Worm (Caenorhabditis elegans) whole organism, young adult: ENCODE data around the gene F54B3.4.

ENCODE experiments used
- B0336.3 ChIP-seq: fragments of 200-800 bp; sonication (Bioruptor generic); IDR thresholded peaks from 2 replicates; pipeline ENCODE4 v1.3.6; 2022; ENCODE audit warnings: missing genetic modification characterization, missing compliant biosample characterization
- D2030.7 ChIP-seq: fragments of 200-800 bp; sonication (Bioruptor generic); IDR thresholded peaks from 2 replicates; pipeline ENCODE4 v1.3.6; 2022; ENCODE audit warnings: missing genetic modification reagents, missing genetic modification characterization, missing compliant biosample characterization
- F22D6.2 ChIP-seq: sonication (generic microtip); optimal IDR thresholded peaks from 2 replicates; lab custom pipeline; 2016; ENCODE audit warnings: mild to moderate bottlenecking, missing genetic modification characterization, missing compliant biosample characterization
- F23B12.7 ChIP-seq: sonication (generic microtip); optimal IDR thresholded peaks from 2 replicates; lab custom pipeline; 2017; ENCODE audit warnings: missing genetic modification characterization, mild to moderate bottlenecking, missing compliant biosample characterization, antibody characterized with exemption, moderate library complexity; ENCODE audit not compliant: insufficient read depth
- F49E8.2 ChIP-seq: sonication (generic microtip); optimal IDR thresholded peaks from 3 replicates; lab custom pipeline; 2017; ENCODE audit warnings: missing genetic modification characterization, mild to moderate bottlenecking, missing compliant biosample characterization, antibody characterized with exemption, moderate library complexity; ENCODE audit not compliant: insufficient read depth
- F52B5.7 ChIP-seq: sonication (generic microtip); optimal IDR thresholded peaks from 2 replicates; lab custom pipeline; 2016; ENCODE audit warnings: mild to moderate bottlenecking, missing genetic modification characterization, missing compliant biosample characterization
- F57C9.4 ChIP-seq: sonication (generic microtip); optimal IDR thresholded peaks from 2 replicates; lab custom pipeline; 2017; ENCODE audit warnings: mild to moderate bottlenecking, missing genetic modification characterization, missing compliant biosample characterization
- K11D2.4 ChIP-seq: fragments of 200-800 bp; sonication (Bioruptor generic); IDR thresholded peaks from 2 replicates; pipeline ENCODE4 v1.3.6; 2022; ENCODE audit warnings: missing genetic modification reagents, missing genetic modification characterization, missing compliant biosample characterization
- T07F8.4 ChIP-seq: sonication (generic microtip); optimal IDR thresholded peaks from 2 replicates; lab custom pipeline; 2016; ENCODE audit warnings: mild to moderate bottlenecking, missing genetic modification characterization, moderate library complexity, missing compliant biosample characterization
- Y53F4B.3 ChIP-seq: fragments of 200-800 bp; sonication (Bioruptor generic); IDR thresholded peaks from 2 replicates; pipeline ENCODE4 v1.3.6; 2022; ENCODE audit warnings: missing genetic modification reagents, missing genetic modification characterization, missing compliant biosample characterization
- ZK185.1 ChIP-seq: sonication (generic microtip); optimal IDR thresholded peaks from 2 replicates; lab custom pipeline; 2016; ENCODE audit warnings: mild to moderate bottlenecking, missing genetic modification characterization, missing compliant biosample characterization; ENCODE audit not compliant: poor library complexity, severe bottlenecking
- attf-6 ChIP-seq: fragments of 200-800 bp; sonication (Bioruptor generic); IDR thresholded peaks from 2 replicates; pipeline ENCODE4 v1.3.6; 2022; ENCODE audit warnings: missing genetic modification reagents, missing genetic modification characterization, missing compliant biosample characterization
- ccch-3 ChIP-seq: fragments of 200-800 bp; sonication (Bioruptor generic); optimal IDR thresholded peaks from 2 replicates; lab custom pipeline; 2018; ENCODE audit warnings: mild to moderate bottlenecking, missing genetic modification characterization, missing compliant biosample characterization
- ceh-100 ChIP-seq: fragments of 200-800 bp; sonication (Bioruptor generic); IDR thresholded peaks from 2 replicates; pipeline ENCODE4 v1.3.6; 2022; ENCODE audit warnings: missing genetic modification reagents, missing genetic modification characterization, missing compliant biosample characterization
- chd-7 ChIP-seq: sonication (generic microtip); optimal IDR thresholded peaks from 2 replicates; lab custom pipeline; 2016; ENCODE audit warnings: mild to moderate bottlenecking, missing genetic modification characterization, moderate library complexity, missing compliant biosample characterization
- die-1 ChIP-seq: sonication (generic microtip); optimal IDR thresholded peaks from 2 replicates; lab custom pipeline; 2016; ENCODE audit warnings: missing genotype, mild to moderate bottlenecking, missing genetic modification characterization, missing compliant biosample characterization
- efl-1 ChIP-seq: fragments of 150-350 bp; optimal IDR thresholded peaks from 2 replicates; lab custom pipeline; 2014; ENCODE audit warnings: missing biosample characterization, missing genetic modification reagents, missing genetic modification characterization
- egrh-3 ChIP-seq: fragments of 200-800 bp; sonication (Bioruptor generic); IDR thresholded peaks from 2 replicates; pipeline ENCODE4 v1.3.6; 2022; ENCODE audit warnings: missing genetic modification reagents, missing genetic modification characterization, missing compliant biosample characterization
- gei-17 ChIP-seq: fragments of 200-800 bp; sonication (Bioruptor generic); optimal IDR thresholded peaks from 2 replicates; lab custom pipeline; 2018; ENCODE audit warnings: mild to moderate bottlenecking, missing genetic modification characterization, missing compliant biosample characterization
- hlh-26 ChIP-seq: fragments of 200-800 bp; sonication (Bioruptor generic); conservative IDR thresholded peaks from 2 replicates; pipeline ENCODE4 v1.3.6; 2022; ENCODE audit warnings: missing genetic modification reagents, missing genetic modification characterization, missing compliant biosample characterization
- hmg-20 ChIP-seq: fragments of 200-800 bp; sonication (Bioruptor generic); IDR thresholded peaks from 2 replicates; pipeline ENCODE4 v1.3.6; 2022; ENCODE audit warnings: missing genetic modification reagents, missing genetic modification characterization, missing compliant biosample characterization
- let-607 ChIP-seq, 2 experiments: fragments of 200-800 bp in 1 of 2; sonication (Bioruptor generic) in 1 of 2; sonication (generic microtip) in 1 of 2; optimal IDR thresholded peaks; 2 replicates each; lab custom pipeline; 2016 to 2018; ENCODE audit warnings: mild to moderate bottlenecking in 2 of 2, missing compliant biosample characterization in 2 of 2, missing genetic modification characterization in 2 of 2, moderate library complexity in 2 of 2, missing genotype in 1 of 2
- lin-35 ChIP-seq, 3 experiments: fragments of 150-350 bp in 2 of 3; sonication (generic microtip) in 1 of 3; optimal IDR thresholded peaks; 2 replicates each; lab custom pipeline; 2014 to 2018; ENCODE audit warnings: missing biosample characterization in 3 of 3, missing genetic modification characterization in 3 of 3, missing genetic modification reagents in 3 of 3
- lin-40 ChIP-seq: sonication (generic microtip); optimal IDR thresholded peaks from 2 replicates; lab custom pipeline; 2016; ENCODE audit warnings: missing genetic modification characterization, mild to moderate bottlenecking, missing compliant biosample characterization, missing genotype, missing genetic modification reagents
- lir-1 ChIP-seq: fragments of 200-800 bp; sonication (Bioruptor generic); conservative IDR thresholded peaks from 2 replicates; pipeline ENCODE4 v1.3.6; 2022; ENCODE audit warnings: missing genetic modification reagents, missing genetic modification characterization, missing compliant biosample characterization
- madf-3 ChIP-seq: fragments of 200-800 bp; sonication (Bioruptor generic); IDR thresholded peaks from 2 replicates; pipeline ENCODE4 v1.3.6; 2022; ENCODE audit warnings: missing genetic modification reagents, missing genetic modification characterization, missing compliant biosample characterization
- madf-8 ChIP-seq: fragments of 200-800 bp; sonication (Bioruptor generic); conservative IDR thresholded peaks from 2 replicates; pipeline ENCODE4 v1.3.6; 2022; ENCODE audit warnings: missing genetic modification reagents, missing genetic modification characterization, missing compliant biosample characterization
- mes-4 ChIP-seq: sonication (generic microtip); optimal IDR thresholded peaks from 2 replicates; lab custom pipeline; 2016; ENCODE audit warnings: missing genotype, missing genetic modification characterization, missing compliant biosample characterization
- mxl-1 ChIP-seq: sonication (generic microtip); optimal IDR thresholded peaks from 2 replicates; lab custom pipeline; 2016; ENCODE audit warnings: missing genetic modification characterization, missing compliant biosample characterization
- nhr-90 ChIP-seq: sonication (generic microtip); optimal IDR thresholded peaks from 2 replicates; lab custom pipeline; 2016; ENCODE audit warnings: missing genotype, mild to moderate bottlenecking, missing genetic modification characterization, missing compliant biosample characterization
- pbrm-1 ChIP-seq: fragments of 200-800 bp; sonication (Bioruptor generic); IDR thresholded peaks from 2 replicates; pipeline ENCODE4 v1.3.6; 2022; ENCODE audit warnings: missing genetic modification reagents, missing genetic modification characterization, missing compliant biosample characterization
- pha-4 ChIP-seq: fragments of 150-350 bp; sonication (generic microtip); optimal IDR thresholded peaks from 2 replicates; lab custom pipeline; 2014; ENCODE audit warnings: missing biosample characterization, missing genetic modification reagents, missing genetic modification characterization
- rec-8 ChIP-seq, 2 experiments: sonication (generic microtip); optimal IDR thresholded peaks; 2 replicates each; lab custom pipeline; 2016; ENCODE audit warnings: mild to moderate bottlenecking in 2 of 2, missing genetic modification characterization in 2 of 2, missing genetic modification reagents in 2 of 2, missing genotype in 2 of 2, missing biosample characterization in 1 of 2, missing compliant biosample characterization in 1 of 2, moderate library complexity in 1 of 2
- repo-1 ChIP-seq: sonication (generic microtip); optimal IDR thresholded peaks from 2 replicates; lab custom pipeline; 2017; ENCODE audit warnings: mild to moderate bottlenecking, missing genetic modification characterization, missing compliant biosample characterization
- sea-2 ChIP-seq: fragments of 200-800 bp; sonication (Bioruptor generic); IDR thresholded peaks from 2 replicates; pipeline ENCODE4 v1.3.6; 2022; ENCODE audit warnings: missing genetic modification characterization, missing compliant biosample characterization
- snpc-3.4 ChIP-seq: sonication (generic microtip); optimal IDR thresholded peaks from 2 replicates; lab custom pipeline; 2017; ENCODE audit warnings: missing genetic modification characterization, mild to moderate bottlenecking, missing compliant biosample characterization, antibody characterized with exemption, moderate library complexity, missing genotype, missing genetic modification reagents
- sptf-2 ChIP-seq: fragments of 200-800 bp; sonication (Bioruptor generic); optimal IDR thresholded peaks from 2 replicates; lab custom pipeline; 2018; ENCODE audit warnings: mild to moderate bottlenecking, missing genetic modification characterization, missing compliant biosample characterization
- tlf-1 ChIP-seq: fragments of 200-800 bp; sonication (Bioruptor generic); optimal IDR thresholded peaks from 2 replicates; lab custom pipeline; 2018; ENCODE audit warnings: mild to moderate bottlenecking, missing genetic modification characterization, missing compliant biosample characterization
- zim-3 ChIP-seq: sonication (generic microtip); optimal IDR thresholded peaks from 2 replicates; lab custom pipeline; 2017; ENCODE audit warnings: mild to moderate bottlenecking, missing genetic modification characterization, moderate library complexity, missing compliant biosample characterization
- ztf-18 ChIP-seq: sonication (generic microtip); optimal IDR thresholded peaks from 2 replicates; lab custom pipeline; 2016; ENCODE audit warnings: missing genotype, mild to moderate bottlenecking, missing genetic modification characterization, missing compliant biosample characterization
- ztf-22 ChIP-seq: fragments of 200-800 bp; sonication (Bioruptor generic); optimal IDR thresholded peaks from 2 replicates; lab custom pipeline; 2018; ENCODE audit warnings: mild to moderate bottlenecking, missing genetic modification characterization, moderate library complexity, missing compliant biosample characterization
- ztf-26 ChIP-seq: sonication (generic microtip); optimal IDR thresholded peaks from 2 replicates; lab custom pipeline; 2017; ENCODE audit warnings: missing genetic modification characterization, missing compliant biosample characterization
- ztf-28 ChIP-seq: fragments of 200-800 bp; sonication (Bioruptor generic); IDR thresholded peaks from 2 replicates; pipeline ENCODE4 v1.3.6; 2022; ENCODE audit warnings: missing genetic modification reagents, missing genetic modification characterization, missing compliant biosample characterization
- ztf-3 ChIP-seq: fragments of 200-800 bp; sonication (Bioruptor generic); optimal IDR thresholded peaks from 2 replicates; lab custom pipeline; 2018; ENCODE audit warnings: mild to moderate bottlenecking, missing genetic modification characterization, missing compliant biosample characterization

The F54B3.4 gene

DNA sequence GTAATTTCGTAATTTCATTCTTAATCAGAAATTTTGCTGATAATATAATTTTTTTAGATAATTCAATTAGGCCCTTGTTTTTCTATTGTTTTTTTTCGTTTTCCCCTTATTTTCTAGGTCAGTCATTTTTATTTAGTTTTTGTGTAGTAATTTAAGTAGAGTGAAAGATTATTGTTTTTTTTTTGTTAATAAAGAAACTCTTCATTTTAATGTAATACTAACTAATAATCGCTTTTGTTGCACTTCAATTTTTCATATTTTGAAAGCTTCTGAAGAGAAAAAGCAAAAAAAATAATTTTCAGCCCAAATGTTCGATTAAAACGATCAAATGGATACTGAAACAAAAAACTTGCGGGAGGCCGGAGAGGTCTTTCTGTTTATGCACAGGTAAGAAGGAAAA lies 20.0 kb downstream of the F54B3.4 start, which contains the start of gene F54B3.1:
Gene F54B3.1 (plus strand): TSS at position 301 of the 400 bp plus-strand sequence.
- TF ChIP-seq snpc-3.4 (peak; percentile 6), ZK185.1 (tag; lab: Kevin White, UChicago) (no peak)

DNA sequence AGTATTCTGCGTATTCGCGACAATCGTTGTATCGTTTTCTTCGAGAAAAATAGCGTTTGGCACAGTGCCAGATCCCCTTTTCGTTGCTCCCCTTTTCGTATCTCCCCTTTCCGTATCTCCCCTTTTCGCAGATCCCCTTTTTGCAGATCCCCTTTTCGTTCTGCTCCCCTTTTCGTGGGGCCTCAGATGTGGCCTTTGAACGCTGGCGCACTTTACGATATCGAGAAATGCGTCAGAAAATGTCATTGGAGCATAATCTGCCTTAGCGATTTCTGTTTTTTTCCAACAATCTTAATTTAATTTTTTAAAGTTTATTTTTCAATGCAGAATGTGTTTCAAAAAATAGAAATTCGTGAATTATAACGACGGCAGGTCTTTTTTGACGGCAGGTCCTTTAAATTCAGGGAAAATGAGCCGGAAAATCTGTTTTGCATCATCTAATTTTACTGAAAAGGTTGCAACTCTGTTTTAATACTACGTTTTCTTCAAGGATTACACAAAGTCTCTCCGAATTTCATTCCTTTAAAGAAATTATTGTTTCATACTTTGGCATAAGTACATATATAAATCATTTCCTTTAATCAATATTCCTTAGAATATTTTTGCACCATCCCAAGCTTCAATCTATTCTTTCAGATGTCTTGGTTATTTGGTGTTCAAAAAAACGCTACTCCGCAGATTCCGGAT lies 22.5 kb downstream of the F54B3.4 start, which contains the start of gene atad-3:
Gene atad-3 (plus strand): TSS at position 637 of the 687 bp plus-strand sequence.
- no peak for TF ChIP-seq sptf-2 (GFP tag; lab: Kevin White, UChicago)
- TF ChIP-seq pbrm-1 (GFP tag; lab: Robert Waterston, UW), result peak; percentile 98
- TF ChIP-seq die-1, result no peak
- TF ChIP-seq efl-1 (GFP tag; lab: Kevin White, UChicago), result peak; percentile 68
- TF ChIP-seq F23B12.7 (tag; lab: Kevin White, UChicago), result peak; percentile 34
- peak; percentile 93 for TF ChIP-seq lir-1 (GFP tag; lab: Robert Waterston, UW)
- no peak for TF ChIP-seq F57C9.4
- no peak for TF ChIP-seq repo-1 (tag; lab: Kevin White, UChicago)
- peak; percentile 70; the same call in 1 of the 2 replicates for TF ChIP-seq B0336.3
- peak; percentile 63; the same call in 1 of the 2 replicates for TF ChIP-seq attf-6
- no peak for TF ChIP-seq snpc-3.4
- peak in 1 of 2 experiments; percentile 63 for TF ChIP-seq let-607 (tag; optimal IDR thresholded peaks at IDR 0.05; lab: Kevin White, UChicago)
- peak; percentile 37 for TF ChIP-seq nhr-90 (tag; lab: Kevin White, UChicago)
- peak; percentile 90 for TF ChIP-seq egrh-3 (GFP tag; lab: Robert Waterston, UW)
- TF ChIP-seq T07F8.4 (tag; lab: Kevin White, UChicago), result peak; percentile 36
- TF ChIP-seq gei-17 (GFP tag; lab: Kevin White, UChicago), result no peak
- TF ChIP-seq sea-2, result 0 out of 2 replicates have a peak, but pooled peaks have one; percentile 22
- peak; percentile 49 for TF ChIP-seq F49E8.2 (tag; lab: Kevin White, UChicago)
- TF ChIP-seq rec-8 (tag; optimal IDR thresholded peaks at IDR 0.05; lab: Kevin White, UChicago), result peak; percentile 23 to 49
- peak in 2 of 3 experiments; percentile 58 to 83 for TF ChIP-seq lin-35 (GFP tag; optimal IDR thresholded peaks at IDR 0.05; lab: Kevin White, UChicago)
- peak; percentile 90 for TF ChIP-seq Y53F4B.3 (GFP tag; lab: Robert Waterston, UW)
- peak; percentile 73 for TF ChIP-seq lin-40 (tag; lab: Kevin White, UChicago)
- TF ChIP-seq D2030.7 (GFP tag; lab: Robert Waterston, UW), result peak; percentile 97
- TF ChIP-seq hlh-26 (GFP tag; lab: Robert Waterston, UW), result no peak
- TF ChIP-seq ztf-26 (tag; lab: Kevin White, UChicago), result peak; percentile 33
- no peak for TF ChIP-seq mxl-1 (tag; lab: Kevin White, UChicago)
- no peak for TF ChIP-seq mes-4
- TF ChIP-seq pha-4 (tag; lab: Kevin White, UChicago), result no peak
- TF ChIP-seq K11D2.4 (GFP tag; lab: Robert Waterston, UW), result peak; percentile 97
- TF ChIP-seq F22D6.2, result peak; percentile 9
- peak; percentile 94 for TF ChIP-seq madf-3
- TF ChIP-seq ceh-100 (GFP tag; lab: Robert Waterston, UW), result peak; percentile 100
- TF ChIP-seq zim-3 (tag; lab: Kevin White, UChicago), result peak; percentile 66
- TF ChIP-seq ztf-3 (GFP tag; lab: Kevin White, UChicago), result no peak
- peak; percentile 98 for TF ChIP-seq ztf-28
- TF ChIP-seq chd-7, result peak; percentile 83
- peak; percentile 49 for TF ChIP-seq ztf-22 (GFP tag; lab: Kevin White, UChicago)
- TF ChIP-seq madf-8 (GFP tag; lab: Robert Waterston, UW), result peak; percentile 77
- peak; percentile 98 for TF ChIP-seq ztf-18 (tag; lab: Kevin White, UChicago)
- peak; percentile 65 for TF ChIP-seq tlf-1 (GFP tag; lab: Kevin White, UChicago)
- peak; percentile 87 for TF ChIP-seq hmg-20
- peak; percentile 40 for TF ChIP-seq ccch-3
- TF ChIP-seq F52B5.7 (tag; lab: Kevin White, UChicago), result no peak
